Fruit fly (Drosophila melanogaster) S2 (cell line): ENCODE measurements around the gene CG2310.

Source experiments
- CG8478 ChIP-seq: fragments of >200 bp; optimal IDR thresholded peaks from 2 replicates; lab custom pipeline; 2018
- CTCF ChIP-seq, 2 experiments: fragments of >200 bp; optimal IDR thresholded peaks; 2 replicates each; lab custom pipeline; 2018

Gene CG2310

dm6 chr3R:29460225-29460927 lies 32.9 kb downstream of the CG2310 start:
- no peak for TF ChIP-seq CTCF (optimal IDR thresholded peaks at IDR 0.05; lab: Kevin White, UChicago)
- TF ChIP-seq CG8478 (lab: Kevin White, UChicago), result no peak

- no peak for TF ChIP-seq CTCF (optimal IDR thresholded peaks at IDR 0.05; lab: Kevin White, UChicago)
- no peak for TF ChIP-seq CG8478 (lab: Kevin White, UChicago)
These were observed 34.6 kb downstream of the CG2310 start for dm6 chr3R:29458689-29459136.

dm6 chr3R:29457779-29458382 lies 35.4 kb downstream of the CG2310 start:
- TF ChIP-seq CTCF (optimal IDR thresholded peaks at IDR 0.05; lab: Kevin White, UChicago) (no peak), CG8478 (lab: Kevin White, UChicago) (no peak)

- TF ChIP-seq CTCF (optimal IDR thresholded peaks at IDR 0.05; lab: Kevin White, UChicago) (no peak), CG8478 (lab: Kevin White, UChicago) (no peak)
These were observed 36.1 kb downstream of the CG2310 start for dm6 chr3R:29457215-29457614.

- TF ChIP-seq CTCF (optimal IDR thresholded peaks at IDR 0.05; lab: Kevin White, UChicago) (no peak), CG8478 (lab: Kevin White, UChicago) (no peak)
These were observed 43.0 kb downstream of the CG2310 start for dm6 chr3R:29450333-29450732.
